Worm (Caenorhabditis elegans): ENCODE measurements around the gene F14F8.9.

Gene F14F8.9

DNA sequence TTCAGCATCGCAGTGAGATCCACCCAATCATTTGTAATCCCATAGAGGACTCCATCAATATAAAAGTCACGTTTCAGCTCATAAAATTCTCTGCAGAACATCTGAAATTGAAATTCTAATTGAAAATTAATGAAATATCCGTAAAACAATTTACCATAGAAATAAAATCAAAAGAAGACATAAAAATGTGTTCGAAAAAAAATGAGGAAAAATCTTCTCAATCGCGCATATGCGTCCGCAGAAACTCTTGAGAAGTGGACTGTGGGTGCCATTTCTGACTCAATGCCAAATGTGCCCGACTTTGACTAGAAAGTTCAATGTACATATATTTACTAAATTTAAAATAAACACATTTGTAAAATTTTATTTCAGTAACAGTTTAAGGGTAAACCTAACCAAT is at the start of gene F14F8.9:
Gene F14F8.9, minus strand, starts transcription at position 101 of the 400 bp plus-strand sequence.
- TF ChIP-seq crh-2 (tag; optimal IDR thresholded peaks at IDR 0.05): no peak
- TF ChIP-seq R02D3.7 (tag; optimal IDR thresholded peaks at IDR 0.05): no peak
- TF ChIP-seq alr-1 (tag; optimal IDR thresholded peaks at IDR 0.05): no peak
- TF ChIP-seq sma-3 (GFP tag; optimal IDR thresholded peaks at IDR 0.05): no peak
- no peak for TF ChIP-seq unc-55 (GFP tag; optimal IDR thresholded peaks at IDR 0.05)
- TF ChIP-seq ama-1 (optimal IDR thresholded peaks at IDR 0.05): no peak
- TF ChIP-seq blmp-1 (tag; optimal IDR thresholded peaks at IDR 0.05; ENCODE audit: insufficient read depth): no peak
- TF ChIP-seq nhr-6 (tag; optimal IDR thresholded peaks at IDR 0.05): no peak
- TF ChIP-seq lin-11 (tag; optimal IDR thresholded peaks at IDR 0.05): no peak
- no peak for TF ChIP-seq lin-39 (tag; optimal IDR thresholded peaks at IDR 0.05)

DNA sequence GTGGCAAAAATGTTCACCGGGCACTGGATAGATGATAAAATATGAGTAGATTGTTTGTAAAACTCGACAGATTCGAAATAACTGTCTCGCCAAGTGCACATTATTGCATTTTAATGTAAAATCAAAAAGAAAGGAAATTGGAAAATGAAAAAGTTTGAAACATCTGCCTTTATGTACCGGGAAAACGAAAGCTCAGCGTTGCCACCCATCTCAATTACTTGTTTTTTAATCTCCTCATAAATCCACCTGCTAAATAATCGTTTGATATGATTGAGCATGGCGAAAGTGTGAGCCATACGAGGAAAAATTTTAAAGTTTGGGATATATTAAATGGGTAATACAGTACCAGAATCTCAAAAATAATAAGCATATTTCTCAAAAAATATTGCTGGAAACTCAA is 48.2 kb upstream of the F14F8.9 start, which contains the start of gene srh-137:
Gene srh-137, minus strand, starts transcription at position 101 of the 400 bp plus-strand sequence.
- no peak for TF ChIP-seq sem-4 (tag; optimal IDR thresholded peaks at IDR 0.05)
- no peak for TF ChIP-seq unc-62 (GFP tag; optimal IDR thresholded peaks at IDR 0.05)
- no peak for TF ChIP-seq nhr-11 (tag; optimal IDR thresholded peaks at IDR 0.05)
- no peak for TF ChIP-seq R02D3.7 (tag; optimal IDR thresholded peaks at IDR 0.05)

DNA sequence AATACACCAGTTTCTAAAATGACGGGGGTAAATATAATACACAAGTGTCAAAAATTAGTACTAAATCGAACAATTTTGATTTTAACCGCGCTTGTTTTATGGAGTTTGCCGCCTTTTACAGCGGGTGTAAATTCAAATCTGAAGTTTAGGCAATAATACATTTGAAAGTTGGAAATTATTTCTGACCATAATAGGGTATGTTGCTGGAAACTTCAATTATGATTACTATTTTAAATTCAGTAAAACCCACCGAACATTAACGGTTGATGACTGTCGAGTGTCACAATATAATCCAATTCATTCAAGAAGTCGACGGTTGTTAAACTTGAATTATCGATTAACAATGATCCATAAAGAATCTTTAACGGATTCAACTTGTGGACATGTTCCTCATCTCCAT is 45.4 kb upstream of the F14F8.9 start:
- TF ChIP-seq sma-3 (GFP tag; optimal IDR thresholded peaks at IDR 0.05) (no peak), unc-55 (GFP tag; optimal IDR thresholded peaks at IDR 0.05) (no peak), gmeb-1 (tag; optimal IDR thresholded peaks at IDR 0.05) (no peak), sem-4 (tag; optimal IDR thresholded peaks at IDR 0.05) (no peak), R02D3.7 (tag; optimal IDR thresholded peaks at IDR 0.05) (no peak), alr-1 (tag; optimal IDR thresholded peaks at IDR 0.05) (no peak), ceh-16 (tag; optimal IDR thresholded peaks at IDR 0.05) (no peak), unc-39 (tag; optimal IDR thresholded peaks at IDR 0.05) (no peak), nhr-237 (tag; optimal IDR thresholded peaks at IDR 0.05) (no peak), nhr-129 (tag; optimal IDR thresholded peaks at IDR 0.05) (no peak), nhr-11 (tag; optimal IDR thresholded peaks at IDR 0.05) (no peak), crh-2 (tag; optimal IDR thresholded peaks at IDR 0.05) (no peak), C34F6.9 (tag; optimal IDR thresholded peaks at IDR 0.05) (no peak), ZK546.5 (tag; optimal IDR thresholded peaks at IDR 0.05) (no peak)

DNA sequence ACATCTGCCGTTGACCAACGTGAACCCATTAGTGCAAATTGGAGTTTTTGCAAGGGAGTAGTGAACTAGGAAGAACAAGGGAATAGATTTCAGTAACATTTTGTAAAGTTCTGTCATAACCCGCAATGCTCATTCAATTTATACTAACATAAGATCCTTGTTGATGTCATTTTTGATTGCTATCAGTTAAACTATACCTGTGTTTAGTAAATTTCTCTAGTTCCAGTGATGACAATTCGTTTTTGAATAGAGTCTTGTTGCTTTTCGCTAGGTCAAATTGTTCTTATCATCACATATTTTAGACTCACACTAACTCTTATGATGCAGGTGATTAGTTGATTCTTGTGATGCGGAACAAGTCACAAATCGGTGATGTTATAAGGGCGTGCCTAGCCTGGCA is 38.2 kb upstream of the F14F8.9 start, which contains the start of gene clec-9:
Gene clec-9, minus strand, starts transcription at position 101 of the 400 bp plus-strand sequence.
- TF ChIP-seq unc-55 (GFP tag; optimal IDR thresholded peaks at IDR 0.05) (no peak), snpc-4 (tag; optimal IDR thresholded peaks at IDR 0.05) (no peak), nhr-23 (tag; optimal IDR thresholded peaks at IDR 0.05) (no peak), peb-1 (tag; optimal IDR thresholded peaks at IDR 0.05) (no peak), ceh-16 (tag; optimal IDR thresholded peaks at IDR 0.05) (no peak), alr-1 (tag; optimal IDR thresholded peaks at IDR 0.05) (no peak), unc-62 (GFP tag; optimal IDR thresholded peaks at IDR 0.05) (no peak)

DNA sequence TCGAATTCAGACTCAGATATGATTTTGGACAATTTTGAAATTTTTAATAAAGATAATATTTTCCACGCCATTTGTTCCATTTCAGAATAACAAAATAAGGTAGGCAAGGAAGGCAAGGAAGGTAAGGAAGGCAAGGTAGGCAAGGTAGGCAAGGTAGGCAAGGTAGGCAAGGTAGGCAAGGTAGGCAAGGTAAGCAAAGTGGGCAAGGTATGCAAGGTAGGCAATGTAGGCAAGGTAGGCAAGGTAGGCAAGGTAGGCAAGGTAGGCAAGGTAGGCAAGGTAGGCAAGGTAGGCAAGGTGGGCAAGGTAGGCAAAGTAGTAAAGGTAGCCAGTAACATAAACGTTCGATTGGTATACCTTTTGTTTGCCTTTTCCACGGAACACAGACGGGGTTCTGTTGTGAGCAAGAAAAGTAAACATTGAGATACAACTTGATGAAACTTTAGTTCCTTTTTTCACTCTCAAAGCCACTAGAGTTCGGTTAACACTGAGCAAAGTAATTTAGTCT is 31.4 kb upstream of the F14F8.9 start, which contains the start of gene Y70C5C.1:
Gene Y70C5C.1, plus strand, starts transcription at position 458 of the 508 bp plus-strand sequence.
- no peak for TF ChIP-seq sma-3 (GFP tag; optimal IDR thresholded peaks at IDR 0.05)
- TF ChIP-seq nhr-6 (tag; optimal IDR thresholded peaks at IDR 0.05): no peak
- TF ChIP-seq nhr-25 (tag; optimal IDR thresholded peaks at IDR 0.05): no peak
- TF ChIP-seq F13H6.1 (tag; optimal IDR thresholded peaks at IDR 0.05): no peak
- TF ChIP-seq nhr-21 (tag; optimal IDR thresholded peaks at IDR 0.05): no peak
- TF ChIP-seq alr-1 (tag; optimal IDR thresholded peaks at IDR 0.05): no peak
- no peak for TF ChIP-seq peb-1 (tag; optimal IDR thresholded peaks at IDR 0.05)
- TF ChIP-seq ama-1 (optimal IDR thresholded peaks at IDR 0.05): no peak
- TF ChIP-seq blmp-1 (tag; optimal IDR thresholded peaks at IDR 0.05; ENCODE audit: insufficient read depth): no peak
- no peak for TF ChIP-seq ceh-82 (tag; optimal IDR thresholded peaks at IDR 0.05)

DNA sequence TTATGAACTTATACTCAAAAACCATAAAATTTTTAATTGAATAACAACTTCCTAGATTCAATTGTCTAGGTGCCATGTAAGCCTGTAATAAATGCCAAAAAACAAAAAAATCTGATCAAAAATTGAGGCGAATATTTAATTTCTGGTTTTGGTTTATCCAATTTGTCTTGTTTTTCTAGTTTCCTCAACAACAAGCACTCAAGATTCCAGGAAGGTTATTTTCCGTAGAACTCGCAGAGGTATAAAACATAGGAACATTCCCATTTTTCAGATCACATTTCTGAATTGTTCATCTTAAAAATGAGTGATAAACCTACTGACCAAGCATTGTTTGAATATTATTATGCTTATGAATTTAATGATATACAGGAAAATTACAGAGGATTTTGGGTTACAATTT is 28.8 kb upstream of the F14F8.9 start, which contains the start of gene srw-41:
Gene srw-41, plus strand, starts transcription at position 301 of the 400 bp plus-strand sequence.
- TF ChIP-seq nhr-6 (tag; optimal IDR thresholded peaks at IDR 0.05): no peak
- no peak for TF ChIP-seq mdl-1 (tag; optimal IDR thresholded peaks at IDR 0.05)
- no peak for TF ChIP-seq skn-1 (tag; optimal IDR thresholded peaks at IDR 0.05)
- no peak for TF ChIP-seq zag-1 (tag; optimal IDR thresholded peaks at IDR 0.05)
- TF ChIP-seq sma-3 (GFP tag; optimal IDR thresholded peaks at IDR 0.05): no peak
- TF ChIP-seq nhr-77 (tag; optimal IDR thresholded peaks at IDR 0.05): no peak
- TF ChIP-seq elt-1 (tag; optimal IDR thresholded peaks at IDR 0.05): no peak
- no peak for TF ChIP-seq C34F6.9 (tag; optimal IDR thresholded peaks at IDR 0.05)
- no peak for TF ChIP-seq snpc-4 (tag; optimal IDR thresholded peaks at IDR 0.05)
- TF ChIP-seq egl-27 (tag; optimal IDR thresholded peaks at IDR 0.05): no peak
- no peak for TF ChIP-seq sem-4 (tag; optimal IDR thresholded peaks at IDR 0.05)
- no peak for TF ChIP-seq nhr-23 (tag; optimal IDR thresholded peaks at IDR 0.05)
- no peak for TF ChIP-seq Y55F3AM.14 (GFP tag; optimal IDR thresholded peaks at IDR 0.05)
- no peak for TF ChIP-seq fos-1 (tag; optimal IDR thresholded peaks at IDR 0.05)
